Fruit fly (Drosophila melanogaster) whole organism: Measurements from ENCODE around the gene primo-2.

Source experiments
- CG8478 ChIP-seq: fragments of >200 bp; optimal IDR thresholded peaks from 2 replicates; lab custom pipeline; 2018; ENCODE audit warnings: inconsistent platforms
- Dll ChIP-seq: fragments of >200 bp; optimal IDR thresholded peaks from 2 replicates; lab custom pipeline; 2017
- EcR ChIP-seq, 2 experiments: fragments of >200 bp; optimal IDR thresholded peaks; 2 replicates each; lab custom pipeline; 2017; ENCODE audit warnings: missing biosample characterization in 2 of 2, missing genetic modification characterization in 2 of 2, missing genetic modification reagents in 2 of 2
- pan ChIP-seq: fragments of >200 bp; optimal IDR thresholded peaks from 2 replicates; lab custom pipeline; 2017
- psq ChIP-seq: fragments of >200 bp; optimal IDR thresholded peaks from 2 replicates; lab custom pipeline; 2017
- usp ChIP-seq: fragments of >200 bp; optimal IDR thresholded peaks from 2 replicates; lab custom pipeline; 2017; ENCODE audit warnings: missing biosample characterization, missing genetic modification characterization, mixed read lengths

The primo-2 gene

dm6 chr3R:13716827-13717226, 5.2 kb upstream of the primo-2 start:
- TF ChIP-seq EcR (GFP tag; optimal IDR thresholded peaks at IDR 0.05; lab: Kevin White, UChicago) (no peak), usp (GFP tag; lab: Kevin White, UChicago) (no peak), Dll (lab: Kevin White, UChicago) (no peak), CG8478 (lab: Kevin White, UChicago) (no peak), psq (lab: Kevin White, UChicago) (no peak), pan (no peak)

DNA sequence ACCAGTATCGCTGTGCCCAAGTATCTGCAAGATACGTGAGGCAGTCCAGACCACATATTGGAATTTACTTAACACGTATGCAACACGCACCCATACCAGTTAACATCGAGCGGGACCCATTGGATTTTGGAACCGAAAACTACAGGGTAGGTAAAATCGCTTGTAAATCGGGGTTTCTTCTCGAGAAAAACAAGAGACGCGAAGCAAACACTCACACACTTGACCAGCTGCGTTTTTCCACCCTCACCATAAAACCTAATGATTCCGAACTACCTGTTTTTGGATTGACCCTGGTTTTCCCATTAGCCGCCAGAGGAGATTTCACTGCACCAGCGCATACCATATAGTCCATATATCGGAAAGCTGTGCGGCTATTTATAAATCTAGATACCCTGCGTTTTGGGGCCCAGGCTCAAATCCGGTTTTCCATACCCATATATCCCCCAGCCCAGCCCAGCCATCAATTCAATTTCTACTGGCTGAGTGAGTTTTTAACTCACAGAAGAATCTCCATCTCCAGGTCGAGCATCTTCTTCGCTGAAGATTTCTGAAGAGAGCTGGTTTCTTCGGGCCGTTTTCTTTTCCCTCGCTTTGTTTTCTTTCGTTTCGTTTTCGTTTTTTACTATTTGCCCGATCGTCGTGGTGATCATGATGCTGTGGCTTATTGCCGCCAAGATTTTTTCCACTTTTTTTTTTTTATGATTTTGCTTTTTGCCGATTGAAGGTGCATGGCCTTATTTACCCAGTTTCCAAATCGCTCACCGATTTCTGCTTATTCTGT, 4.2 kb upstream of the primo-2 start:
- TF ChIP-seq psq (lab: Kevin White, UChicago) (no peak), pan (no peak), usp (GFP tag; lab: Kevin White, UChicago) (no peak), Dll (lab: Kevin White, UChicago) (no peak), CG8478 (lab: Kevin White, UChicago) (no peak), EcR (GFP tag; optimal IDR thresholded peaks at IDR 0.05; lab: Kevin White, UChicago) (no peak)

- TF ChIP-seq pan (no peak), EcR (GFP tag; optimal IDR thresholded peaks at IDR 0.05; lab: Kevin White, UChicago) (no peak), CG8478 (lab: Kevin White, UChicago) (no peak), usp (GFP tag; lab: Kevin White, UChicago) (no peak), psq (lab: Kevin White, UChicago) (no peak), Dll (lab: Kevin White, UChicago) (no peak)
Measured at dm6 chr3R:13715012-13715673, 3.5 kb upstream of the primo-2 start, which contains the start of gene kmr. TSS of gene kmr (plus strand) at chr3R:13715207.

dm6 chr3R:13713984-13714532, 2.4 kb upstream of the primo-2 start:
- TF ChIP-seq Dll (lab: Kevin White, UChicago) (no peak), usp (GFP tag; lab: Kevin White, UChicago) (no peak), EcR (GFP tag; optimal IDR thresholded peaks at IDR 0.05; lab: Kevin White, UChicago) (no peak), pan (no peak), CG8478 (lab: Kevin White, UChicago) (no peak), psq (lab: Kevin White, UChicago) (no peak)

DNA sequence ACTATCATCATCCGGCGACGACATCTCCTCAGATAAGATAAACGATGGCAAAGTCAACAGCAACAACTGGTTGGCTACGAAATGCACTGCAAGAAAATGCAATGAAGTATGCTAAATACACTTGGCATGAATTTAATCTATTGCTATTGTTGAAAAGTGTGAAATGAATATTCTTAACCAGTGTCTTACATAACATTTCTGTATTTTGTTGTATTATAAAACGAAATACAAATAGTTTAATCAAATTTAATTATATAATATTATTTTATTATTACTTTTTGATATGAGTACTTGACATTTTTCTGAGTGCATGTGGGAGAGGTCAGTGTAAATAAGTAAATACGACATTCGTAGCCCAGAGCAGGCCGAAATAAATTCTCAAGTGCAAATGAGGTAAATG, 1.9 kb upstream of the primo-2 start:
- no peak for TF ChIP-seq EcR (GFP tag; optimal IDR thresholded peaks at IDR 0.05; lab: Kevin White, UChicago)
- no peak for TF ChIP-seq usp (GFP tag; lab: Kevin White, UChicago)
- TF ChIP-seq psq (lab: Kevin White, UChicago), result no peak
- TF ChIP-seq pan, result no peak
- no peak for TF ChIP-seq Dll (lab: Kevin White, UChicago)
- TF ChIP-seq CG8478 (lab: Kevin White, UChicago), result no peak

- no peak for TF ChIP-seq CG8478 (lab: Kevin White, UChicago)
- TF ChIP-seq Dll (lab: Kevin White, UChicago), result no peak
- TF ChIP-seq psq (lab: Kevin White, UChicago), result no peak
- TF ChIP-seq pan, result no peak
- no peak for TF ChIP-seq EcR (GFP tag; optimal IDR thresholded peaks at IDR 0.05; lab: Kevin White, UChicago)
- no peak for TF ChIP-seq usp (GFP tag; lab: Kevin White, UChicago)
Measured at dm6 chr3R:13710645-13711044, 990 bp downstream of the primo-2 start.

dm6 chr3R:13709839-13710238, 1.8 kb downstream of the primo-2 start, which contains the start of gene Argp:
TSS of gene Argp (minus strand) at chr3R:13709939.
- TF ChIP-seq EcR (GFP tag; optimal IDR thresholded peaks at IDR 0.05; lab: Kevin White, UChicago) (no peak), pan (no peak), usp (GFP tag; lab: Kevin White, UChicago) (no peak), psq (lab: Kevin White, UChicago) (no peak), CG8478 (lab: Kevin White, UChicago) (no peak), Dll (lab: Kevin White, UChicago) (no peak)

- TF ChIP-seq pan (no peak), Dll (lab: Kevin White, UChicago) (no peak), psq (lab: Kevin White, UChicago) (no peak), EcR (GFP tag; optimal IDR thresholded peaks at IDR 0.05; lab: Kevin White, UChicago) (no peak), CG8478 (lab: Kevin White, UChicago) (no peak), usp (GFP tag; lab: Kevin White, UChicago) (no peak)
Measured at dm6 chr3R:13706457-13706856, 5.2 kb downstream of the primo-2 start, which contains the start of gene Adgf-C. TSS of gene Adgf-C (plus strand) at chr3R:13706757.

DNA sequence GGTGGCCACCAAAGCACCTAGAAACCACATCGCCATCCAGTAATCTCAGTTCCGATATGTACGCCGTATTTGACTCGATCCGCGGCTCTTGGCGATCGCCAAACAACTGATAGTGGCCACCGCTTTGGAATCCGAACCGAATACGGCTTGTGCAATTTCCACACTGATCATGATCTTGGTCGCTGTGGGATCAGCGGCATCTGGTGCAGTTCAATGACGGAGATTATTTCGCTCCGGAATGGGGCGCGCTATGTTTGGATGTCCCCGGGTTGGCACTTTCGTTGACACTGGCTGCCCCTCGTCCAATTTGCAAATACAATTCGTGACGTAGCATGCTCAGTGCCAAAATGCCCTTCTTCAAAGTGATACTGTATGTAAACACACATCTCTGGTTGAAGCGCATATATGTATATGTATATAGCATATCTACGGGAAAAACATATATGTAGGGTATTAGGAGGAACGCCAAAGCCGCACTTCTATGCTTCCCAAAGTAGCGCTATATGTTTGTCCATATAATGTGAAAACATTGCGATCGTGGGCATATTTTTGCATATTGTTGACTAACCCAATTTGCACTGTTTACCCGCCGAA, 6.2 kb downstream of the primo-2 start, which contains the start of gene Adgf-D:
TSS of gene Adgf-D (minus strand) at position 111 of the 594 bp plus-strand sequence.
- TF ChIP-seq CG8478 (lab: Kevin White, UChicago) (no peak), pan (no peak), Dll (lab: Kevin White, UChicago) (no peak), usp (GFP tag; lab: Kevin White, UChicago) (no peak), EcR (GFP tag; optimal IDR thresholded peaks at IDR 0.05; lab: Kevin White, UChicago) (no peak), psq (lab: Kevin White, UChicago) (no peak)

- TF ChIP-seq psq (lab: Kevin White, UChicago) (no peak), EcR (GFP tag; optimal IDR thresholded peaks at IDR 0.05; lab: Kevin White, UChicago) (no peak), CG8478 (lab: Kevin White, UChicago) (no peak), usp (GFP tag; lab: Kevin White, UChicago) (no peak), Dll (lab: Kevin White, UChicago) (no peak), pan (no peak)
Measured at dm6 chr3R:13700738-13701137, 10.9 kb downstream of the primo-2 start, which contains the start of gene f-cup. TSS of gene f-cup (minus strand) at chr3R:13700838.
